Worm (Caenorhabditis elegans) whole organism, young adult: ENCODE measurements around the gene marb-1.
A peak's percentile ranks its signal among the peaks of the same experiment; 100 is the strongest.

Experiments
- C06A6.2 ChIP-seq: fragments of 200-800 bp; sonication (Bioruptor generic); conservative IDR thresholded peaks from 2 replicates; pipeline ENCODE4 v1.3.6; 2022; ENCODE audit warnings: missing genetic modification characterization, missing compliant biosample characterization
- F55B11.4 ChIP-seq: sonication (generic microtip); optimal IDR thresholded peaks from 2 replicates; lab custom pipeline; 2016; ENCODE audit warnings: missing compliant biosample characterization, missing genetic modification characterization, borderline replicate concordance; ENCODE audit not compliant: insufficient read depth
- F57C9.4 ChIP-seq: sonication (generic microtip); optimal IDR thresholded peaks from 2 replicates; lab custom pipeline; 2017; ENCODE audit warnings: mild to moderate bottlenecking, missing genetic modification characterization, missing compliant biosample characterization
- Y95B8A.8 ChIP-seq: fragments of 200-800 bp; sonication (Bioruptor generic); IDR thresholded peaks from 2 replicates; pipeline ENCODE4 v1.3.6; 2022; ENCODE audit warnings: missing genetic modification reagents, missing genetic modification characterization, missing compliant biosample characterization
- akir-1 ChIP-seq: fragments of 200-800 bp; sonication (Bioruptor generic); optimal IDR thresholded peaks from 2 replicates; lab custom pipeline; 2018; ENCODE audit warnings: mild to moderate bottlenecking, missing genetic modification characterization, moderate library complexity, missing compliant biosample characterization
- ceh-100 ChIP-seq: fragments of 200-800 bp; sonication (Bioruptor generic); IDR thresholded peaks from 2 replicates; pipeline ENCODE4 v1.3.6; 2022; ENCODE audit warnings: missing genetic modification reagents, missing genetic modification characterization, missing compliant biosample characterization
- ceh-40 ChIP-seq: fragments of 200-800 bp; sonication (Bioruptor generic); IDR thresholded peaks from 2 replicates; pipeline ENCODE4 v1.3.6; 2022; ENCODE audit warnings: missing genetic modification characterization, missing compliant biosample characterization
- hsf-1 ChIP-seq: fragments of 200-800 bp; sonication (Bioruptor generic); IDR thresholded peaks from 2 replicates; pipeline ENCODE4 v1.3.6; 2022; ENCODE audit warnings: missing genetic modification reagents, missing genetic modification characterization, missing compliant biosample characterization
- lir-1 ChIP-seq: fragments of 200-800 bp; sonication (Bioruptor generic); conservative IDR thresholded peaks from 2 replicates; pipeline ENCODE4 v1.3.6; 2022; ENCODE audit warnings: missing genetic modification reagents, missing genetic modification characterization, missing compliant biosample characterization
- madf-8 ChIP-seq: fragments of 200-800 bp; sonication (Bioruptor generic); conservative IDR thresholded peaks from 2 replicates; pipeline ENCODE4 v1.3.6; 2022; ENCODE audit warnings: missing genetic modification reagents, missing genetic modification characterization, missing compliant biosample characterization
- nfya-2 ChIP-seq: fragments of 200-800 bp; sonication (Bioruptor generic); IDR thresholded peaks from 2 replicates; pipeline ENCODE4 v1.3.6; 2022; ENCODE audit warnings: missing genetic modification reagents, missing genetic modification characterization, missing compliant biosample characterization
- rec-8 ChIP-seq, 2 experiments: sonication (generic microtip); optimal IDR thresholded peaks; 2 replicates each; lab custom pipeline; 2016; ENCODE audit warnings: mild to moderate bottlenecking in 2 of 2, missing genetic modification characterization in 2 of 2, missing genetic modification reagents in 2 of 2, missing genotype in 2 of 2, missing biosample characterization in 1 of 2, missing compliant biosample characterization in 1 of 2, moderate library complexity in 1 of 2
- unc-62 ChIP-seq: fragments of 150-350 bp; optimal IDR thresholded peaks from 2 replicates; lab custom pipeline; 2014; ENCODE audit warnings: missing biosample characterization, missing genetic modification reagents, missing genetic modification characterization

ce11 chrIV:12194668-12195067 lies 14.1 kb downstream of the marb-1 start:
- TF ChIP-seq unc-62 (GFP tag; lab: Kevin White, UChicago) (no peak), rec-8 (tag; optimal IDR thresholded peaks at IDR 0.05; lab: Kevin White, UChicago) (no peak), nfya-2 (no peak), hsf-1 (no peak), F57C9.4 (tag; lab: Kevin White, UChicago) (no peak), ceh-40 (GFP tag; lab: Robert Waterston, UW) (no peak), C06A6.2 (GFP tag; lab: Robert Waterston, UW) (no peak), F55B11.4 (tag; lab: Kevin White, UChicago) (no peak), madf-8 (GFP tag; lab: Robert Waterston, UW) (peak; percentile 70), lir-1 (GFP tag; lab: Robert Waterston, UW) (no peak), akir-1 (GFP tag; lab: Kevin White, UChicago) (no peak), Y95B8A.8 (GFP tag; lab: Robert Waterston, UW) (no peak), ceh-100 (GFP tag; lab: Robert Waterston, UW) (no peak)
